Worm (Caenorhabditis elegans) whole organism, L1 larva: ENCODE results near the gene H41C03.3.

Experiments
- Y116A8C.19 ChIP-seq: sonication (generic microtip); optimal IDR thresholded peaks from 2 replicates; lab custom pipeline; 2016; ENCODE audit warnings: missing compliant biosample characterization, missing genetic modification characterization, borderline replicate concordance
- aly-2 ChIP-seq: fragments of 150-350 bp; optimal IDR thresholded peaks from 2 replicates; lab custom pipeline; 2014; ENCODE audit warnings: missing biosample characterization, missing genetic modification characterization
- ama-1 ChIP-seq: fragments of 150-350 bp; optimal IDR thresholded peaks from 2 replicates; lab custom pipeline; 2014
- ceh-63 ChIP-seq: fragments of 200-800 bp; sonication (Bioruptor generic); optimal IDR thresholded peaks from 2 replicates; lab custom pipeline; 2018; ENCODE audit warnings: mild to moderate bottlenecking, missing genetic modification characterization, missing compliant biosample characterization
- ceh-82 ChIP-seq, 3 experiments: fragments of 150-350 bp in 1 of 3; sonication (generic microtip) in 2 of 3; optimal IDR thresholded peaks; 2 replicates each; lab custom pipeline; 2014 to 2017; ENCODE audit warnings: missing biosample characterization in 3 of 3, missing genetic modification characterization in 3 of 3
- ceh-88 ChIP-seq: fragments of 200-800 bp; sonication (Bioruptor generic); IDR thresholded peaks from 2 replicates; pipeline ENCODE4 v1.3.6; 2022; ENCODE audit warnings: missing genetic modification characterization, missing compliant biosample characterization
- dsc-1 ChIP-seq: sonication (generic microtip); optimal IDR thresholded peaks from 2 replicates; lab custom pipeline; 2016; ENCODE audit warnings: mild to moderate bottlenecking, missing genetic modification characterization, missing compliant biosample characterization
- efl-1 ChIP-seq, 4 experiments: fragments of 150-350 bp; optimal IDR thresholded peaks in 3 of 4; peaks in 1 of 4; 1 replicate in 1 of 4; 2 replicates in 3 of 4; lab custom pipeline; 2014; ENCODE audit warnings: missing biosample characterization in 2 of 4, missing genetic modification characterization in 2 of 4, missing genetic modification reagents in 2 of 4
- elt-2 ChIP-seq: sonication (generic microtip); optimal IDR thresholded peaks from 2 replicates; lab custom pipeline; 2016; ENCODE audit warnings: missing genetic modification characterization, mild to moderate bottlenecking, inconsistent platforms, missing compliant biosample characterization, missing genetic modification reagents
- ets-5 ChIP-seq: fragments of 200-800 bp; sonication (Bioruptor generic); IDR thresholded peaks from 2 replicates; pipeline ENCODE4 v1.3.6; 2022; ENCODE audit warnings: missing genetic modification characterization, missing compliant biosample characterization
- fkh-10 ChIP-seq: sonication (generic microtip); optimal IDR thresholded peaks from 2 replicates; lab custom pipeline; 2017; ENCODE audit warnings: missing biosample characterization, missing genetic modification reagents, missing genetic modification characterization
- fkh-8 ChIP-seq: sonication (generic microtip); optimal IDR thresholded peaks from 2 replicates; lab custom pipeline; 2016; ENCODE audit warnings: mild to moderate bottlenecking, missing genetic modification characterization, missing compliant biosample characterization
- fos-1 ChIP-seq: fragments of 150-350 bp; optimal IDR thresholded peaks from 2 replicates; lab custom pipeline; 2014; ENCODE audit warnings: missing biosample characterization, missing genetic modification characterization
- grh-1 ChIP-seq: fragments of 200-800 bp; sonication (Bioruptor generic); IDR thresholded peaks from 2 replicates; pipeline ENCODE4 v1.3.6; 2022; ENCODE audit warnings: missing genetic modification reagents, missing genetic modification characterization, missing compliant biosample characterization
- hlh-4 ChIP-seq: sonication (generic microtip); optimal IDR thresholded peaks from 2 replicates; lab custom pipeline; 2016; ENCODE audit warnings: mild to moderate bottlenecking, missing genetic modification characterization, missing compliant biosample characterization
- hpl-2 ChIP-seq: fragments of 150-350 bp; optimal IDR thresholded peaks from 2 replicates; lab custom pipeline; 2014; ENCODE audit warnings: missing biosample characterization, missing genetic modification reagents, missing genetic modification characterization
- jun-1 ChIP-seq: fragments of 150-350 bp; optimal IDR thresholded peaks from 2 replicates; lab custom pipeline; 2014; ENCODE audit warnings: missing biosample characterization, missing genetic modification reagents, missing genetic modification characterization
- lin-14 ChIP-seq: fragments of 200-800 bp; sonication (Bioruptor generic); optimal IDR thresholded peaks from 2 replicates; lab custom pipeline; 2018; ENCODE audit warnings: mild to moderate bottlenecking, missing genetic modification characterization, moderate library complexity, missing compliant biosample characterization
- lin-39 ChIP-seq: fragments of 150-350 bp; optimal IDR thresholded peaks from 2 replicates; lab custom pipeline; 2014; ENCODE audit warnings: missing biosample characterization, missing genetic modification reagents, missing genetic modification characterization
- mab-9 ChIP-seq: fragments of 200-800 bp; sonication (Bioruptor generic); IDR thresholded peaks from 2 replicates; pipeline ENCODE4 v1.3.6; 2022; ENCODE audit warnings: missing genetic modification reagents, missing genetic modification characterization, missing compliant biosample characterization
- mdl-1 ChIP-seq, 2 experiments: fragments of 150-350 bp; optimal IDR thresholded peaks; 2 replicates each; lab custom pipeline; 2014 to 2017; ENCODE audit warnings: missing biosample characterization in 2 of 2, missing genetic modification characterization in 2 of 2, inconsistent platforms in 1 of 2
- mef-2 ChIP-seq: fragments of 150-350 bp; optimal IDR thresholded peaks from 2 replicates; lab custom pipeline; 2014; ENCODE audit warnings: missing biosample characterization, missing genetic modification characterization
- nhr-11 ChIP-seq: fragments of 150-350 bp; optimal IDR thresholded peaks from 2 replicates; lab custom pipeline; 2014; ENCODE audit warnings: missing biosample characterization, missing genetic modification characterization
- nhr-237 ChIP-seq: fragments of 150-350 bp; optimal IDR thresholded peaks from 2 replicates; lab custom pipeline; 2014; ENCODE audit warnings: missing biosample characterization, missing genetic modification characterization
- nhr-47 ChIP-seq: sonication (generic microtip); optimal IDR thresholded peaks from 2 replicates; lab custom pipeline; 2016; ENCODE audit warnings: mild to moderate bottlenecking, missing genetic modification characterization, moderate library complexity, missing compliant biosample characterization
- nhr-71 ChIP-seq: sonication (generic microtip); optimal IDR thresholded peaks from 2 replicates; lab custom pipeline; 2016; ENCODE audit warnings: mild to moderate bottlenecking, missing genetic modification characterization, moderate library complexity, missing compliant biosample characterization
- nhr-76 ChIP-seq: sonication (generic microtip); optimal IDR thresholded peaks from 2 replicates; lab custom pipeline; 2017; ENCODE audit warnings: missing biosample characterization, missing genetic modification characterization
- nhr-77 ChIP-seq: fragments of 150-350 bp; optimal IDR thresholded peaks from 2 replicates; lab custom pipeline; 2014; ENCODE audit warnings: missing biosample characterization, missing genetic modification characterization
- nhr-84 ChIP-seq: sonication (generic microtip); optimal IDR thresholded peaks from 2 replicates; lab custom pipeline; 2017; ENCODE audit warnings: missing biosample characterization, missing genetic modification characterization
- pag-3 ChIP-seq: sonication (generic microtip); optimal IDR thresholded peaks from 2 replicates; lab custom pipeline; 2017; ENCODE audit warnings: missing genetic modification characterization, mild to moderate bottlenecking, missing compliant biosample characterization, antibody characterized with exemption, borderline replicate concordance; ENCODE audit not compliant: insufficient read depth
- pax-3 ChIP-seq: fragments of 200-800 bp; sonication (Bioruptor generic); optimal IDR thresholded peaks from 2 replicates; lab custom pipeline; 2018; ENCODE audit warnings: mild to moderate bottlenecking, missing genetic modification characterization, moderate library complexity, missing compliant biosample characterization
- pqm-1 ChIP-seq: sonication (generic microtip); optimal IDR thresholded peaks from 3 replicates; lab custom pipeline; 2017; ENCODE audit warnings: missing biosample characterization, missing genetic modification characterization
- snpc-4 ChIP-seq: fragments of 150-350 bp; optimal IDR thresholded peaks from 2 replicates; lab custom pipeline; 2014; ENCODE audit warnings: missing biosample characterization, missing genetic modification characterization
- sox-4 ChIP-seq: sonication (generic microtip); optimal IDR thresholded peaks from 2 replicates; lab custom pipeline; 2016; ENCODE audit warnings: missing genetic modification characterization, missing compliant biosample characterization
- sup-37 ChIP-seq: fragments of 200-800 bp; sonication (Bioruptor generic); optimal IDR thresholded peaks from 2 replicates; lab custom pipeline; 2018; ENCODE audit warnings: mild to moderate bottlenecking, missing genetic modification characterization, missing compliant biosample characterization
- swsn-7 ChIP-seq: sonication (generic microtip); optimal IDR thresholded peaks from 2 replicates; lab custom pipeline; 2016; ENCODE audit warnings: missing genetic modification characterization, missing compliant biosample characterization
- tbx-2 ChIP-seq: sonication (generic microtip); optimal IDR thresholded peaks from 2 replicates; lab custom pipeline; 2016; ENCODE audit warnings: missing genetic modification characterization, missing compliant biosample characterization
- unc-130 ChIP-seq: fragments of 150-350 bp; optimal IDR thresholded peaks from 2 replicates; lab custom pipeline; 2017; ENCODE audit warnings: missing biosample characterization, missing genetic modification characterization, inconsistent platforms
- unc-62 ChIP-seq: fragments of 150-350 bp; optimal IDR thresholded peaks from 2 replicates; lab custom pipeline; 2014; ENCODE audit warnings: missing biosample characterization, missing genetic modification reagents, missing genetic modification characterization
- zag-1 ChIP-seq: fragments of 150-350 bp; optimal IDR thresholded peaks from 2 replicates; lab custom pipeline; 2014; ENCODE audit warnings: missing biosample characterization, missing genetic modification characterization
- zip-4 ChIP-seq: fragments of 200-800 bp; sonication (Bioruptor generic); optimal IDR thresholded peaks from 2 replicates; lab custom pipeline; 2018; ENCODE audit warnings: mild to moderate bottlenecking, missing genetic modification characterization, moderate library complexity, missing compliant biosample characterization
- ztf-11 ChIP-seq, 2 experiments: sonication (generic microtip); optimal IDR thresholded peaks; 2 replicates each; lab custom pipeline; 2016 to 2017; ENCODE audit warnings: missing genetic modification characterization in 2 of 2, missing biosample characterization in 1 of 2, missing compliant biosample characterization in 1 of 2

Gene H41C03.3

ce11 chrII:5885966-5886621 is 40.5 kb downstream of the H41C03.3 start (continued):
- no peak for TF ChIP-seq nhr-11 (tag; lab: Kevin White, UChicago)
- TF ChIP-seq ceh-88 (GFP tag; lab: Robert Waterston, UW), result no peak
- TF ChIP-seq unc-130 (tag; lab: Kevin White, UChicago), result no peak
- peak; percentile 28 for TF ChIP-seq elt-2
- TF ChIP-seq efl-1 (optimal IDR thresholded peaks at IDR 0.05; lab: Kevin White, UChicago), result no peak
- TF ChIP-seq efl-1 (GFP tag; optimal IDR thresholded peaks at IDR 0.05 in 1 of 2; lab: Kevin White, UChicago), result peak in 1 of 2 experiments; percentile 90
- no peak for TF ChIP-seq ets-5 (GFP tag; lab: Robert Waterston, UW)
- no peak; the same call in 1 of the 2 replicates for TF ChIP-seq grh-1 (GFP tag; lab: Robert Waterston, UW)
- peak; percentile 68 for TF ChIP-seq lin-14
- no peak for TF ChIP-seq tbx-2

- TF ChIP-seq ceh-63, result no peak
- TF ChIP-seq elt-2, result no peak
- peak; percentile 26 for TF ChIP-seq nhr-71
- TF ChIP-seq lin-14, result peak; percentile 25
- TF ChIP-seq dsc-1 (tag; lab: Kevin White, UChicago), result peak; percentile 65
- TF ChIP-seq pag-3 (tag; lab: Kevin White, UChicago), result no peak
- no peak for TF ChIP-seq ztf-11 (tag; optimal IDR thresholded peaks at IDR 0.05; lab: Kevin White, UChicago)
- no peak for TF ChIP-seq zip-4 (GFP tag; lab: Kevin White, UChicago)
- TF ChIP-seq fkh-8, result peak; percentile 87
- no peak for TF ChIP-seq unc-130 (tag; lab: Kevin White, UChicago)
- no peak for TF ChIP-seq mdl-1 (tag; optimal IDR thresholded peaks at IDR 0.05; lab: Kevin White, UChicago)
- TF ChIP-seq sup-37 (GFP tag; lab: Kevin White, UChicago), result no peak
- TF ChIP-seq aly-2 (tag; lab: Kevin White, UChicago), result no peak
- TF ChIP-seq jun-1 (tag; lab: Kevin White, UChicago), result no peak
- TF ChIP-seq efl-1 (optimal IDR thresholded peaks at IDR 0.05; lab: Kevin White, UChicago), result no peak
- TF ChIP-seq efl-1 (GFP tag; optimal IDR thresholded peaks at IDR 0.05 in 1 of 2; lab: Kevin White, UChicago), result peak in 1 of 2 experiments; percentile 58
- no peak for TF ChIP-seq snpc-4 (tag; lab: Kevin White, UChicago)
- no peak for TF ChIP-seq mab-9
- TF ChIP-seq pqm-1, result no peak
Measured at ce11 chrII:5889417-5890139, 44.0 kb downstream of the H41C03.3 start.

DNA sequence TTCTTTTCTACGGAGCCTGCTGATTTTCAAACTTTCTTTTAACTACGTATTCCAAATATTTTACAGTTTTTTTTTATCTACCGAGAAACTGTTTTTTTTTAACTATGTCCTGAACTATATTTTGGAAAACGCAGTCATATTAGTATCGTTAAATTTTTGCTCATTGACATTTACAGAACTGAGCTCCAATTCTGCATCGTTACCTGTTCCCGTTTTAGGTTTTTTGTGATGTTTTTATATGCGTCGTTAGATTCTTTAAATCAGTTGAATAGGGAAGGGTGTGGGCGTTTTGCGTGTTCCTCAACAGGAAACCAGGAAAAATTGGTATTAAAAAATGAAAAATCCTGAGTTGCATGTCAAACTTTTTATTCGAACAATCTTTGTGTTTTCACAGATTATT is 47.2 kb downstream of the H41C03.3 start:
- TF ChIP-seq ceh-63 (no peak), jun-1 (tag; lab: Kevin White, UChicago) (peak; percentile 26)

DNA sequence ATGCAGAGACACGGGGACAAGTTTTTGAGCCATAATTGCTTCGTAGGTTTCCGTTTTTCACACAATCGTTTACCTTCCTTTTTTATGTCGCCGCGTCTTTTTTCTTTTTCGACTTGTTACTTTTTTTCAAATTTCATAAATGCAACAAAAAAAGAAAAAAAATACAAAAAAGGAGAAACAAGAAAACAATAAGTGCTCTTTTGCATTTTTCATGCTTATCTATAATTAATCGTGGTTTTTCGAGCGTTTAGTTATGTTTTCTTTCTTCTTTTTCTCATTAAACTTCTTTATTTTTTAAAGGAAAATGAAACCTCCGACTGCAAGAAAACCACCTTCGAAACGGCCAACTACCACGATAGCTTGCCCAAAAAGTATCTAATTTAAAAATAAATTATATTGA is 50.3 kb downstream of the H41C03.3 start, which contains the start of gene F59G1.4:
F59G1.4 (plus strand) TSS at position 301 of the 400 bp plus-strand sequence.
- TF ChIP-seq fkh-8, result peak; percentile 3
- no peak for TF ChIP-seq nhr-76
- no peak for TF ChIP-seq hpl-2
- TF ChIP-seq nhr-77 (tag; lab: Kevin White, UChicago), result no peak
- TF ChIP-seq nhr-11 (tag; lab: Kevin White, UChicago), result no peak
- no peak for TF ChIP-seq efl-1 (optimal IDR thresholded peaks at IDR 0.05; lab: Kevin White, UChicago)
- peak in 1 of 2 experiments; percentile 10 for TF ChIP-seq efl-1 (GFP tag; optimal IDR thresholded peaks at IDR 0.05 in 1 of 2; lab: Kevin White, UChicago)

- TF ChIP-seq fos-1 (tag; lab: Kevin White, UChicago) (no peak), nhr-71 (peak; percentile 64), lin-39 (tag; lab: Kevin White, UChicago) (no peak), nhr-237 (tag; lab: Kevin White, UChicago) (peak; percentile 25), lin-14 (peak; percentile 57), fkh-10 (GFP tag; lab: Kevin White, UChicago) (no peak), sup-37 (GFP tag; lab: Kevin White, UChicago) (no peak), Y116A8C.19 (no peak), swsn-7 (peak; percentile 9), sox-4 (tag; lab: Kevin White, UChicago) (peak; percentile 1), zag-1 (tag; lab: Kevin White, UChicago) (no peak), pax-3 (tag; lab: Kevin White, UChicago) (peak; percentile 62), ama-1 (lab: Kevin White, UChicago) (no peak), unc-62 (no peak), nhr-47 (peak; percentile 35), nhr-84 (tag; lab: Kevin White, UChicago) (no peak), ceh-82 (tag; optimal IDR thresholded peaks at IDR 0.05; lab: Kevin White, UChicago) (no peak), hlh-4 (tag; lab: Kevin White, UChicago) (no peak), mef-2 (tag; lab: Kevin White, UChicago) (no peak)
Measured at ce11 chrII:5896512-5896911, 50.9 kb downstream of the H41C03.3 start.
